Worm (Caenorhabditis elegans) whole organism, L4 larva: Measurements from ENCODE around the gene arv-1.

Experiments used
- D1046.2 ChIP-seq: fragments of 200-800 bp; sonication (Bioruptor generic); IDR thresholded peaks from 2 replicates; pipeline ENCODE4 v1.3.6; 2022; ENCODE audit warnings: missing genetic modification characterization, missing compliant biosample characterization
- F44E2.7 ChIP-seq: fragments of 200-800 bp; sonication (Bioruptor generic); IDR thresholded peaks from 2 replicates; pipeline ENCODE4 v2.1.2; 2022; ENCODE audit warnings: missing genetic modification characterization, missing compliant biosample characterization
- F49E8.2 ChIP-seq: sonication (generic microtip); optimal IDR thresholded peaks from 2 replicates; lab custom pipeline; 2016; ENCODE audit warnings: missing compliant biosample characterization, mild to moderate bottlenecking, missing genetic modification characterization, borderline replicate concordance
- T20F7.1 ChIP-seq: fragments of 200-800 bp; sonication (Bioruptor generic); optimal IDR thresholded peaks from 2 replicates; lab custom pipeline; 2018; ENCODE audit warnings: mild to moderate bottlenecking, missing genetic modification characterization, missing compliant biosample characterization
- T26A8.4 ChIP-seq: fragments of 200-800 bp; sonication (Bioruptor generic); IDR thresholded peaks from 2 replicates; pipeline ENCODE4 v1.3.6; 2022; ENCODE audit warnings: missing genetic modification characterization, missing compliant biosample characterization
- ZK337.2 ChIP-seq: fragments of 200-800 bp; sonication (Bioruptor generic); IDR thresholded peaks from 2 replicates; pipeline ENCODE4 v1.3.6; 2022; ENCODE audit warnings: missing genetic modification reagents, missing genetic modification characterization, missing compliant biosample characterization
- ama-1 ChIP-seq: fragments of 150-350 bp; optimal IDR thresholded peaks from 2 replicates; lab custom pipeline; 2014; ENCODE audit warnings: inconsistent platforms, mixed read lengths
- arid-1 ChIP-seq: fragments of 200-800 bp; sonication (Bioruptor generic); conservative IDR thresholded peaks from 2 replicates; pipeline ENCODE4 v1.3.6; 2022; ENCODE audit warnings: missing genetic modification reagents, missing genetic modification characterization, missing compliant biosample characterization
- attf-4 ChIP-seq: sonication (generic microtip); optimal IDR thresholded peaks from 3 replicates; lab custom pipeline; 2017; ENCODE audit warnings: missing biosample characterization, missing genetic modification characterization
- ceh-62 ChIP-seq: sonication (generic microtip); optimal IDR thresholded peaks from 2 replicates; lab custom pipeline; 2017; ENCODE audit warnings: missing biosample characterization, missing genetic modification characterization
- ctbp-1 ChIP-seq: fragments of 200-800 bp; sonication (Bioruptor generic); IDR thresholded peaks from 2 replicates; pipeline ENCODE4 v1.3.6; 2022; ENCODE audit warnings: missing genetic modification reagents, missing genetic modification characterization, missing compliant biosample characterization
- daf-19 ChIP-seq: fragments of 200-800 bp; sonication (Bioruptor generic); conservative IDR thresholded peaks from 2 replicates; pipeline ENCODE4 v1.3.6; 2022; ENCODE audit warnings: missing genetic modification characterization, missing compliant biosample characterization
- dmd-6 ChIP-seq: fragments of 200-800 bp; sonication (Bioruptor generic); IDR thresholded peaks from 2 replicates; pipeline ENCODE4 v1.3.6; 2022; ENCODE audit warnings: missing genetic modification reagents, missing genetic modification characterization, missing compliant biosample characterization
- dmd-9 ChIP-seq: fragments of 200-800 bp; sonication (Bioruptor generic); IDR thresholded peaks from 2 replicates; pipeline ENCODE4 v1.3.6; 2022; ENCODE audit warnings: missing genetic modification reagents, missing genetic modification characterization, missing compliant biosample characterization
- egl-27 ChIP-seq: sonication (generic microtip); optimal IDR thresholded peaks from 3 replicates; lab custom pipeline; 2017; ENCODE audit warnings: missing biosample characterization, missing genetic modification reagents, missing genetic modification characterization
- egl-43 ChIP-seq: fragments of 200-800 bp; sonication (Bioruptor generic); IDR thresholded peaks from 2 replicates; pipeline ENCODE4 v1.3.6; 2022; ENCODE audit warnings: missing genetic modification reagents, missing genetic modification characterization, missing compliant biosample characterization
- hif-1 ChIP-seq, 2 experiments: sonication (generic microtip); optimal IDR thresholded peaks; 2 replicates each; lab custom pipeline; 2016 to 2017; ENCODE audit warnings: missing compliant biosample characterization in 2 of 2, missing genetic modification characterization in 2 of 2, missing genetic modification reagents in 2 of 2, missing genotype in 2 of 2, mild to moderate bottlenecking in 1 of 2
- hlh-11 ChIP-seq: fragments of 200-800 bp; sonication (Bioruptor generic); optimal IDR thresholded peaks from 2 replicates; lab custom pipeline; 2018; ENCODE audit warnings: mild to moderate bottlenecking, missing genetic modification characterization, missing compliant biosample characterization
- hmg-1.1 ChIP-seq: fragments of 200-800 bp; sonication (Bioruptor generic); IDR thresholded peaks from 2 replicates; pipeline ENCODE4 v1.3.6; 2022; ENCODE audit warnings: missing genetic modification reagents, missing genetic modification characterization, missing compliant biosample characterization
- lin-13 ChIP-seq: fragments of 150-350 bp; optimal IDR thresholded peaks from 2 replicates; lab custom pipeline; 2014; ENCODE audit warnings: missing biosample characterization, missing genetic modification reagents, missing genetic modification characterization
- lin-15B ChIP-seq: fragments of 150-350 bp; sonication (generic microtip); optimal IDR thresholded peaks from 3 replicates; lab custom pipeline; 2014; ENCODE audit warnings: missing biosample characterization, missing genetic modification characterization
- lin-38 ChIP-seq: fragments of 200-800 bp; sonication (Bioruptor generic); IDR thresholded peaks from 2 replicates; pipeline ENCODE4 v1.3.6; 2022; ENCODE audit warnings: missing genetic modification reagents, missing genetic modification characterization, missing compliant biosample characterization
- madf-5 ChIP-seq, 2 experiments: fragments of 200-800 bp; sonication (Bioruptor generic); IDR thresholded peaks; 2 replicates each; pipeline ENCODE4 v1.3.6; 2022; ENCODE audit warnings: missing compliant biosample characterization in 2 of 2, missing genetic modification characterization in 2 of 2
- madf-9 ChIP-seq: fragments of 200-800 bp; sonication (Bioruptor generic); conservative IDR thresholded peaks from 2 replicates; pipeline ENCODE4 v1.3.6; 2022; ENCODE audit warnings: missing genetic modification reagents, missing genetic modification characterization, missing compliant biosample characterization
- mes-2 ChIP-seq: sonication (generic microtip); optimal IDR thresholded peaks from 2 replicates; lab custom pipeline; 2016; ENCODE audit warnings: missing genotype, mild to moderate bottlenecking, missing genetic modification characterization, missing compliant biosample characterization; ENCODE audit not compliant: poor library complexity, severe bottlenecking
- nhr-11 ChIP-seq: fragments of 150-350 bp; optimal IDR thresholded peaks from 2 replicates; lab custom pipeline; 2014; ENCODE audit warnings: missing biosample characterization, missing genetic modification characterization
- nhr-25 ChIP-seq: sonication (generic microtip); optimal IDR thresholded peaks from 2 replicates; lab custom pipeline; 2017; ENCODE audit warnings: missing genetic modification characterization, mild to moderate bottlenecking, missing compliant biosample characterization, antibody characterized with exemption, moderate library complexity, borderline replicate concordance; ENCODE audit not compliant: insufficient read depth
- nhr-41 ChIP-seq: fragments of 200-800 bp; sonication (Bioruptor generic); IDR thresholded peaks from 2 replicates; pipeline ENCODE4 v1.3.6; 2022; ENCODE audit warnings: missing genetic modification reagents, missing genetic modification characterization, missing compliant biosample characterization
- nhr-42 ChIP-seq: fragments of 200-800 bp; sonication (Bioruptor generic); IDR thresholded peaks from 2 replicates; pipeline ENCODE4 v1.3.6; 2022; ENCODE audit warnings: missing genetic modification characterization, missing compliant biosample characterization
- nhr-76 ChIP-seq: fragments of 150-350 bp; optimal IDR thresholded peaks from 2 replicates; lab custom pipeline; 2014; ENCODE audit warnings: missing biosample characterization, missing genetic modification characterization
- php-3 ChIP-seq: fragments of 200-800 bp; sonication (Bioruptor generic); IDR thresholded peaks from 2 replicates; pipeline ENCODE4 v1.3.6; 2022; ENCODE audit warnings: missing genetic modification reagents, missing genetic modification characterization, missing compliant biosample characterization
- saeg-2 ChIP-seq: fragments of 200-800 bp; sonication (Bioruptor generic); IDR thresholded peaks from 2 replicates; pipeline ENCODE4 v1.3.6; 2022; ENCODE audit warnings: missing genetic modification reagents, missing genetic modification characterization, missing compliant biosample characterization
- snpc-4 ChIP-seq: fragments of 150-350 bp; optimal IDR thresholded peaks from 2 replicates; lab custom pipeline; 2014; ENCODE audit warnings: missing biosample characterization, missing genetic modification characterization
- tag-97 ChIP-seq: fragments of 200-800 bp; sonication (Bioruptor generic); IDR thresholded peaks from 2 replicates; pipeline ENCODE4 v1.3.6; 2022; ENCODE audit warnings: missing genetic modification characterization, missing compliant biosample characterization
- unc-130 ChIP-seq: sonication (generic microtip); optimal IDR thresholded peaks from 2 replicates; lab custom pipeline; 2016; ENCODE audit warnings: missing genetic modification reagents, missing genetic modification characterization, missing compliant biosample characterization
- unc-39 ChIP-seq: sonication (generic microtip); optimal IDR thresholded peaks from 2 replicates; lab custom pipeline; 2017; ENCODE audit warnings: missing biosample characterization, missing genetic modification characterization
- unc-62 ChIP-seq, 3 experiments: fragments of 150-350 bp in 1 of 3; sonication (generic microtip); optimal IDR thresholded peaks in 2 of 3; peaks in 1 of 3; 1 replicate in 1 of 3; 2 replicates in 2 of 3; lab custom pipeline; 2014 to 2017; ENCODE audit warnings: missing biosample characterization in 3 of 3, missing genetic modification characterization in 3 of 3, missing genetic modification reagents in 3 of 3, missing genotype in 1 of 3
- vab-7 ChIP-seq: fragments of 200-800 bp; sonication (Bioruptor generic); IDR thresholded peaks from 2 replicates; pipeline ENCODE4 v1.3.6; 2022; ENCODE audit warnings: missing genetic modification reagents, missing genetic modification characterization, missing compliant biosample characterization
- zfp-3 ChIP-seq: fragments of 200-800 bp; sonication (Bioruptor generic); conservative IDR thresholded peaks from 2 replicates; pipeline ENCODE4 v1.3.6; 2022; ENCODE audit warnings: missing genetic modification reagents, missing genetic modification characterization, missing compliant biosample characterization
- zip-2 ChIP-seq: fragments of 150-350 bp; optimal IDR thresholded peaks from 2 replicates; lab custom pipeline; 2014; ENCODE audit warnings: missing biosample characterization, missing genetic modification characterization

Gene arv-1

ce11 chrII:10247594-10248283 lies 47.1 kb upstream of the arv-1 start, which contains the start of gene nrde-2:
TSS of gene nrde-2 (minus strand) at chrII:10247638.
- TF ChIP-seq madf-9 (GFP tag; lab: Robert Waterston, UW) (0 out of 2 replicates have a peak, but pooled peaks have one; percentile 43), hmg-1.1 (GFP tag; lab: Robert Waterston, UW) (0 out of 2 replicates have a peak, but pooled peaks have one; percentile 33), dmd-6 (GFP tag; lab: Robert Waterston, UW) (0 out of 2 replicates have a peak, but pooled peaks have one; percentile 26), egl-43 (peak; percentile 37; the same call in 1 of the 2 replicates), ZK337.2 (0 out of 2 replicates have a peak, but pooled peaks have one; percentile 9), mes-2 (tag; lab: Kevin White, UChicago) (peak; percentile 72), D1046.2 (GFP tag; lab: Robert Waterston, UW) (peak; percentile 66; the same call in 1 of the 2 replicates), nhr-42 (GFP tag; lab: Robert Waterston, UW) (peak; percentile 12; the same call in 1 of the 2 replicates)

ce11 chrII:10247154-10247553 lies 46.5 kb upstream of the arv-1 start:
- TF ChIP-seq daf-19 (0 out of 2 replicates have a peak, but pooled peaks have one; percentile 65), hmg-1.1 (GFP tag; lab: Robert Waterston, UW) (no peak), F49E8.2 (no peak), saeg-2 (GFP tag; lab: Robert Waterston, UW) (no peak), hlh-11 (tag; lab: Kevin White, UChicago) (no peak), madf-5 (GFP tag; IDR thresholded peaks at IDR 0.05; lab: Robert Waterston, UW) (0 out of 4 replicates have a peak, but pooled peaks of 1 of the 2 experiments have one; percentile 47), php-3 (GFP tag; lab: Robert Waterston, UW) (no peak), lin-38 (GFP tag; lab: Robert Waterston, UW) (0 out of 2 replicates have a peak, but pooled peaks have one; percentile 4)

- TF ChIP-seq unc-39 (tag; lab: Kevin White, UChicago) (no peak), unc-62 (GFP tag; optimal IDR thresholded peaks at IDR 0.05 in 1 of 2; lab: Kevin White, UChicago) (peak in 1 of 2 experiments; percentile 92), unc-62 (tag; optimal IDR thresholded peaks at IDR 0.05; lab: Kevin White, UChicago) (no peak), snpc-4 (tag; lab: Kevin White, UChicago) (no peak), unc-130 (GFP tag; lab: Kevin White, UChicago) (no peak), ctbp-1 (GFP tag; lab: Robert Waterston, UW) (no peak), egl-27 (no peak), attf-4 (tag; lab: Kevin White, UChicago) (no peak), nhr-42 (GFP tag; lab: Robert Waterston, UW) (no peak)
Observed at ce11 chrII:10245612-10246011, 45.0 kb upstream of the arv-1 start.

- TF ChIP-seq F49E8.2: no peak
- no peak for TF ChIP-seq snpc-4 (tag; lab: Kevin White, UChicago)
- TF ChIP-seq F44E2.7: no peak
- TF ChIP-seq attf-4 (tag; lab: Kevin White, UChicago): no peak
- TF ChIP-seq hif-1 (tag; optimal IDR thresholded peaks at IDR 0.05; lab: Kevin White, UChicago): no peak
- TF ChIP-seq D1046.2 (GFP tag; lab: Robert Waterston, UW): no peak
- no peak for TF ChIP-seq ceh-62
- TF ChIP-seq ama-1 (lab: Kevin White, UChicago): peak; percentile 44
- TF ChIP-seq egl-27: no peak
- no peak for TF ChIP-seq tag-97 (GFP tag; lab: Robert Waterston, UW)
- TF ChIP-seq egl-43: no peak
- no peak for TF ChIP-seq madf-5 (GFP tag; IDR thresholded peaks at IDR 0.05; lab: Robert Waterston, UW)
- TF ChIP-seq php-3 (GFP tag; lab: Robert Waterston, UW): no peak
- TF ChIP-seq vab-7 (GFP tag; lab: Robert Waterston, UW): 0 out of 2 replicates have a peak, but pooled peaks have one; percentile 31
- TF ChIP-seq lin-15B: no peak
- TF ChIP-seq zip-2 (tag; lab: Kevin White, UChicago): no peak
- TF ChIP-seq T26A8.4: no peak
- TF ChIP-seq nhr-76: no peak
- no peak for TF ChIP-seq ZK337.2
- TF ChIP-seq zfp-3: no peak
- peak; percentile 37 for TF ChIP-seq lin-38 (GFP tag; lab: Robert Waterston, UW)
- TF ChIP-seq nhr-25 (tag; lab: Kevin White, UChicago): no peak
- no peak for TF ChIP-seq nhr-11 (tag; lab: Kevin White, UChicago)
- no peak for TF ChIP-seq lin-13 (GFP tag; lab: Kevin White, UChicago)
- 0 out of 2 replicates have a peak, but pooled peaks have one; percentile 14 for TF ChIP-seq arid-1
- TF ChIP-seq T20F7.1 (GFP tag; lab: Kevin White, UChicago): no peak
- TF ChIP-seq dmd-9 (GFP tag; lab: Robert Waterston, UW): no peak
- TF ChIP-seq hmg-1.1 (GFP tag; lab: Robert Waterston, UW): no peak
- no peak for TF ChIP-seq unc-130 (GFP tag; lab: Kevin White, UChicago)
- TF ChIP-seq nhr-41 (GFP tag; lab: Robert Waterston, UW): no peak
Observed at ce11 chrII:10242294-10242693, 41.7 kb upstream of the arv-1 start, which contains the start of gene mrps-14. TSS of gene mrps-14 (minus strand) at chrII:10242490.
